Worm (Caenorhabditis elegans): ENCODE data around the gene fntb-1.

The fntb-1 gene

ce11 chrV:14468196-14468874 is 20.9 kb downstream of the fntb-1 start, which contains the start of gene srz-97 (continued):
- TF ChIP-seq unc-130 (GFP tag; optimal IDR thresholded peaks at IDR 0.05) (peak; percentile 58), F26F4.8 (GFP tag; conservative IDR thresholded peaks at IDR 0.05) (no peak), set-16 (GFP tag; IDR thresholded peaks at IDR 0.05) (no peak; the same call in none of the 2 replicates), nhr-111 (GFP tag; optimal IDR thresholded peaks at IDR 0.05) (no peak), hmg-1.1 (GFP tag; IDR thresholded peaks at IDR 0.05) (peak; percentile 61; the same call in 1 of the 2 replicates), hif-1 (tag; optimal IDR thresholded peaks at IDR 0.05) (no peak), madf-9 (GFP tag; conservative IDR thresholded peaks at IDR 0.05) (no peak), nhr-41 (GFP tag; IDR thresholded peaks at IDR 0.05) (no peak), madf-5 (GFP tag; IDR thresholded peaks at IDR 0.05) (no peak), ceh-62 (tag; optimal IDR thresholded peaks at IDR 0.05) (no peak), aha-1 (tag) (peak; percentile 82), mdl-1 (tag; optimal IDR thresholded peaks at IDR 0.05) (no peak), lin-38 (GFP tag; IDR thresholded peaks at IDR 0.05) (no peak), ZK546.5 (tag; optimal IDR thresholded peaks at IDR 0.05) (no peak), hlh-11 (tag; optimal IDR thresholded peaks at IDR 0.05) (peak; percentile 77), Y75B8A.6 (GFP tag; IDR thresholded peaks at IDR 0.05) (no peak), mxl-2 (GFP tag; conservative IDR thresholded peaks at IDR 0.05) (no peak), pqm-1 (tag; optimal IDR thresholded peaks at IDR 0.05) (no peak), R02D3.7 (tag; optimal IDR thresholded peaks at IDR 0.05) (no peak), jun-1 (tag; optimal IDR thresholded peaks at IDR 0.05) (no peak), Y48G9A.11 (GFP tag; IDR thresholded peaks at IDR 0.05) (no peak), egl-27 (tag; optimal IDR thresholded peaks at IDR 0.05) (no peak), nhr-10 (tag; optimal IDR thresholded peaks at IDR 0.05) (no peak), ZK337.2 (GFP tag; IDR thresholded peaks at IDR 0.05) (0 out of 2 replicates have a peak, but pooled peaks have one; percentile 17), tra-1 (GFP tag; IDR thresholded peaks at IDR 0.05) (peak; percentile 40), snpc-1.2 (GFP tag; IDR thresholded peaks at IDR 0.05) (peak; percentile 85), ceh-82 (tag; optimal IDR thresholded peaks at IDR 0.05) (no peak), daf-19 (GFP tag; conservative IDR thresholded peaks at IDR 0.05) (0 out of 2 replicates have a peak, but pooled peaks have one; percentile 29), D1046.2 (GFP tag; IDR thresholded peaks at IDR 0.05) (no peak), sdz-12 (GFP tag; optimal IDR thresholded peaks at IDR 0.05) (no peak), lsy-2 (tag; optimal IDR thresholded peaks at IDR 0.05) (no peak), hlh-30 (tag; optimal IDR thresholded peaks at IDR 0.05; ENCODE audit: insufficient read depth) (peak; percentile 25), ceh-28 (tag; optimal IDR thresholded peaks at IDR 0.05) (no peak), daf-12 (tag; optimal IDR thresholded peaks at IDR 0.05) (no peak), snpc-4 (tag; optimal IDR thresholded peaks at IDR 0.05) (peak; percentile 85), skn-1 (tag; optimal IDR thresholded peaks at IDR 0.05) (no peak), tag-97 (GFP tag; IDR thresholded peaks at IDR 0.05) (no peak), zip-2 (tag; optimal IDR thresholded peaks at IDR 0.05) (no peak), F49E8.2 (tag; optimal IDR thresholded peaks at IDR 0.05; ENCODE audit: borderline replicate concordance) (peak; percentile 65), lin-1 (GFP tag; IDR thresholded peaks at IDR 0.05) (peak; percentile 68; the same call in 1 of the 2 replicates), cey-2 (tag; optimal IDR thresholded peaks at IDR 0.05; ENCODE audit: borderline replicate concordance, insufficient read depth) (no peak), egl-43 (GFP tag; IDR thresholded peaks at IDR 0.05) (peak; percentile 77), lin-29 (GFP tag; IDR thresholded peaks at IDR 0.05) (no peak), dpl-1 (GFP tag; optimal IDR thresholded peaks at IDR 0.05) (no peak), ctbp-1 (GFP tag; IDR thresholded peaks at IDR 0.05) (peak; percentile 33; the same call in 1 of the 2 replicates), php-3 (GFP tag; IDR thresholded peaks at IDR 0.05) (peak; percentile 61; the same call in 1 of the 2 replicates), nhr-48 (tag; optimal IDR thresholded peaks at IDR 0.05) (peak; percentile 56), ama-1 (optimal IDR thresholded peaks at IDR 0.05) (no peak), Y5F2A.4 (GFP tag; optimal IDR thresholded peaks at IDR 0.05) (no peak), mes-2 (tag; optimal IDR thresholded peaks at IDR 0.05; ENCODE audit: poor library complexity, severe bottlenecking) (peak; percentile 75)
